Worm (Caenorhabditis elegans): ENCODE results near the gene fil-2.

- TF ChIP-seq ets-4 (GFP tag; optimal IDR thresholded peaks at IDR 0.05) (no peak), Y53G8AR.9 (GFP tag; conservative IDR thresholded peaks at IDR 0.05) (no peak)
Measured at ce11 chrV:6249135-6249534, 29.7 kb upstream of the fil-2 start.
